Worm (Caenorhabditis elegans) whole organism, L1 larva: ENCODE data around the gene plk-1.
A peak's percentile ranks its signal among the peaks of the same experiment; 100 is the strongest.

Source experiments
- C04F5.9 ChIP-seq: sonication (generic microtip); optimal IDR thresholded peaks from 2 replicates; lab custom pipeline; 2016; ENCODE audit warnings: missing genetic modification characterization, missing compliant biosample characterization
- C16A3.4 ChIP-seq: fragments of 150-350 bp; optimal IDR thresholded peaks from 2 replicates; lab custom pipeline; 2014; ENCODE audit warnings: missing biosample characterization, missing genetic modification characterization
- F16B12.6 ChIP-seq: fragments of 150-350 bp; optimal IDR thresholded peaks from 2 replicates; lab custom pipeline; 2014; ENCODE audit warnings: missing biosample characterization, missing genetic modification characterization
- Y116A8C.19 ChIP-seq: sonication (generic microtip); optimal IDR thresholded peaks from 2 replicates; lab custom pipeline; 2016; ENCODE audit warnings: missing compliant biosample characterization, missing genetic modification characterization, borderline replicate concordance
- aha-1 ChIP-seq: fragments of 150-350 bp; optimal IDR thresholded peaks from 2 replicates; lab custom pipeline; 2014; ENCODE audit warnings: missing biosample characterization, missing genetic modification characterization
- aly-2 ChIP-seq: fragments of 150-350 bp; optimal IDR thresholded peaks from 2 replicates; lab custom pipeline; 2014; ENCODE audit warnings: missing biosample characterization, missing genetic modification characterization
- ama-1 ChIP-seq: fragments of 150-350 bp; optimal IDR thresholded peaks from 2 replicates; lab custom pipeline; 2014
- blmp-1 ChIP-seq: fragments of 150-350 bp; optimal IDR thresholded peaks from 2 replicates; lab custom pipeline; 2014; ENCODE audit warnings: missing biosample characterization, missing genetic modification characterization
- ceh-63 ChIP-seq: fragments of 200-800 bp; sonication (Bioruptor generic); optimal IDR thresholded peaks from 2 replicates; lab custom pipeline; 2018; ENCODE audit warnings: mild to moderate bottlenecking, missing genetic modification characterization, missing compliant biosample characterization
- ceh-88 ChIP-seq: fragments of 200-800 bp; sonication (Bioruptor generic); IDR thresholded peaks from 2 replicates; pipeline ENCODE4 v1.3.6; 2022; ENCODE audit warnings: missing genetic modification characterization, missing compliant biosample characterization
- dsc-1 ChIP-seq: sonication (generic microtip); optimal IDR thresholded peaks from 2 replicates; lab custom pipeline; 2016; ENCODE audit warnings: mild to moderate bottlenecking, missing genetic modification characterization, missing compliant biosample characterization
- efl-1 ChIP-seq, 4 experiments: fragments of 150-350 bp; optimal IDR thresholded peaks in 3 of 4; peaks in 1 of 4; 1 replicate in 1 of 4; 2 replicates in 3 of 4; lab custom pipeline; 2014; ENCODE audit warnings: missing biosample characterization in 2 of 4, missing genetic modification characterization in 2 of 4, missing genetic modification reagents in 2 of 4
- efl-3 ChIP-seq: fragments of 200-800 bp; sonication (Bioruptor generic); optimal IDR thresholded peaks from 2 replicates; lab custom pipeline; 2018; ENCODE audit warnings: mild to moderate bottlenecking, missing genetic modification characterization, missing compliant biosample characterization
- egl-13 ChIP-seq: sonication (generic microtip); optimal IDR thresholded peaks from 2 replicates; lab custom pipeline; 2016; ENCODE audit warnings: missing genotype, missing genetic modification reagents, missing genetic modification characterization, missing compliant biosample characterization
- elt-3 ChIP-seq, 6 experiments: fragments of 150-350 bp in 1 of 6; sonication (generic microtip); optimal IDR thresholded peaks; 2 replicates each; lab custom pipeline; 2017 to 2018; ENCODE audit warnings: missing biosample characterization in 6 of 6, missing genetic modification characterization in 6 of 6, inconsistent platforms in 1 of 6
- ets-5 ChIP-seq: fragments of 200-800 bp; sonication (Bioruptor generic); IDR thresholded peaks from 2 replicates; pipeline ENCODE4 v1.3.6; 2022; ENCODE audit warnings: missing genetic modification characterization, missing compliant biosample characterization
- fos-1 ChIP-seq: fragments of 150-350 bp; optimal IDR thresholded peaks from 2 replicates; lab custom pipeline; 2014; ENCODE audit warnings: missing biosample characterization, missing genetic modification characterization
- grh-1 ChIP-seq: fragments of 200-800 bp; sonication (Bioruptor generic); IDR thresholded peaks from 2 replicates; pipeline ENCODE4 v1.3.6; 2022; ENCODE audit warnings: missing genetic modification reagents, missing genetic modification characterization, missing compliant biosample characterization
- hlh-4 ChIP-seq: sonication (generic microtip); optimal IDR thresholded peaks from 2 replicates; lab custom pipeline; 2016; ENCODE audit warnings: mild to moderate bottlenecking, missing genetic modification characterization, missing compliant biosample characterization
- hpl-2 ChIP-seq: fragments of 150-350 bp; optimal IDR thresholded peaks from 2 replicates; lab custom pipeline; 2014; ENCODE audit warnings: missing biosample characterization, missing genetic modification reagents, missing genetic modification characterization
- isw-1 ChIP-seq: fragments of 200-800 bp; sonication (Bioruptor generic); IDR thresholded peaks from 2 replicates; pipeline ENCODE4 v1.3.6; 2022; ENCODE audit warnings: missing genetic modification characterization, missing compliant biosample characterization
- lin-13 ChIP-seq: fragments of 150-350 bp; optimal IDR thresholded peaks from 2 replicates; lab custom pipeline; 2014; ENCODE audit warnings: missing biosample characterization, missing genetic modification reagents, missing genetic modification characterization
- lin-15B ChIP-seq: fragments of 150-350 bp; sonication (generic microtip); optimal IDR thresholded peaks from 3 replicates; lab custom pipeline; 2014; ENCODE audit warnings: missing biosample characterization, missing genetic modification characterization
- lsy-2 ChIP-seq, 2 experiments: fragments of 150-350 bp; optimal IDR thresholded peaks; 2 replicates each; lab custom pipeline; 2014; ENCODE audit warnings: missing biosample characterization in 2 of 2, missing genetic modification characterization in 2 of 2
- mab-9 ChIP-seq: fragments of 200-800 bp; sonication (Bioruptor generic); IDR thresholded peaks from 2 replicates; pipeline ENCODE4 v1.3.6; 2022; ENCODE audit warnings: missing genetic modification reagents, missing genetic modification characterization, missing compliant biosample characterization
- mep-1 ChIP-seq: fragments of 150-350 bp; optimal IDR thresholded peaks from 2 replicates; lab custom pipeline; 2014; ENCODE audit warnings: missing biosample characterization, missing genetic modification characterization
- nhr-11 ChIP-seq: fragments of 150-350 bp; optimal IDR thresholded peaks from 2 replicates; lab custom pipeline; 2014; ENCODE audit warnings: missing biosample characterization, missing genetic modification characterization
- nhr-19 ChIP-seq: fragments of 200-800 bp; sonication (Bioruptor generic); conservative IDR thresholded peaks from 2 replicates; pipeline ENCODE4 v1.3.6; 2022; ENCODE audit warnings: missing genetic modification characterization, missing compliant biosample characterization
- nhr-47 ChIP-seq: sonication (generic microtip); optimal IDR thresholded peaks from 2 replicates; lab custom pipeline; 2016; ENCODE audit warnings: mild to moderate bottlenecking, missing genetic modification characterization, moderate library complexity, missing compliant biosample characterization
- nhr-76 ChIP-seq: sonication (generic microtip); optimal IDR thresholded peaks from 2 replicates; lab custom pipeline; 2017; ENCODE audit warnings: missing biosample characterization, missing genetic modification characterization
- nhr-77 ChIP-seq: fragments of 150-350 bp; optimal IDR thresholded peaks from 2 replicates; lab custom pipeline; 2014; ENCODE audit warnings: missing biosample characterization, missing genetic modification characterization
- nhr-84 ChIP-seq: sonication (generic microtip); optimal IDR thresholded peaks from 2 replicates; lab custom pipeline; 2017; ENCODE audit warnings: missing biosample characterization, missing genetic modification characterization
- pax-3 ChIP-seq: fragments of 200-800 bp; sonication (Bioruptor generic); optimal IDR thresholded peaks from 2 replicates; lab custom pipeline; 2018; ENCODE audit warnings: mild to moderate bottlenecking, missing genetic modification characterization, moderate library complexity, missing compliant biosample characterization
- rnt-1 ChIP-seq: sonication (generic microtip); optimal IDR thresholded peaks from 2 replicates; lab custom pipeline; 2016; ENCODE audit warnings: mild to moderate bottlenecking, missing genetic modification characterization, moderate library complexity, missing compliant biosample characterization
- snpc-4 ChIP-seq: fragments of 150-350 bp; optimal IDR thresholded peaks from 2 replicates; lab custom pipeline; 2014; ENCODE audit warnings: missing biosample characterization, missing genetic modification characterization
- snu-23 ChIP-seq: sonication (generic microtip); optimal IDR thresholded peaks from 2 replicates; lab custom pipeline; 2016; ENCODE audit warnings: missing genetic modification characterization, missing compliant biosample characterization
- sox-4 ChIP-seq: sonication (generic microtip); optimal IDR thresholded peaks from 2 replicates; lab custom pipeline; 2016; ENCODE audit warnings: missing genetic modification characterization, missing compliant biosample characterization
- tlp-1 ChIP-seq: fragments of 150-350 bp; optimal IDR thresholded peaks from 2 replicates; lab custom pipeline; 2014; ENCODE audit warnings: missing biosample characterization, missing genetic modification characterization
- unc-30 ChIP-seq: sonication (generic microtip); optimal IDR thresholded peaks from 2 replicates; lab custom pipeline; 2017; ENCODE audit warnings: missing biosample characterization, missing genetic modification characterization
- vab-15 ChIP-seq: sonication (generic microtip); optimal IDR thresholded peaks from 2 replicates; lab custom pipeline; 2017; ENCODE audit warnings: missing genotype, mild to moderate bottlenecking, missing genetic modification characterization, missing compliant biosample characterization
- xbp-1 ChIP-seq: sonication (generic microtip); optimal IDR thresholded peaks from 2 replicates; lab custom pipeline; 2016; ENCODE audit warnings: missing genetic modification characterization, missing compliant biosample characterization
- zag-1 ChIP-seq: fragments of 150-350 bp; optimal IDR thresholded peaks from 2 replicates; lab custom pipeline; 2014; ENCODE audit warnings: missing biosample characterization, missing genetic modification characterization
- ztf-4 ChIP-seq: fragments of 150-350 bp; optimal IDR thresholded peaks from 2 replicates; lab custom pipeline; 2014; ENCODE audit warnings: missing biosample characterization, missing genetic modification characterization

The plk-1 gene

ce11 chrIII:8065101-8065500 lies 36.0 kb upstream of the plk-1 start:
- TF ChIP-seq ama-1 (lab: Kevin White, UChicago), result no peak
- TF ChIP-seq efl-3 (GFP tag; lab: Kevin White, UChicago), result no peak
- TF ChIP-seq isw-1 (GFP tag; lab: Robert Waterston, UW), result no peak
- peak in 1 of 2 experiments; percentile 50 for TF ChIP-seq lsy-2 (tag; optimal IDR thresholded peaks at IDR 0.05; lab: Kevin White, UChicago)
- TF ChIP-seq unc-30 (tag; lab: Kevin White, UChicago), result no peak
- no peak for TF ChIP-seq hlh-4 (tag; lab: Kevin White, UChicago)
- no peak for TF ChIP-seq nhr-19 (GFP tag; lab: Robert Waterston, UW)
- no peak for TF ChIP-seq fos-1
- no peak for TF ChIP-seq sox-4
- TF ChIP-seq nhr-11 (tag; lab: Kevin White, UChicago), result no peak
- TF ChIP-seq lin-15B (tag; lab: Kevin White, UChicago), result no peak
- no peak for TF ChIP-seq tlp-1 (tag; lab: Kevin White, UChicago)
- no peak for TF ChIP-seq aha-1
- peak; percentile 17 for TF ChIP-seq snu-23
- no peak for TF ChIP-seq elt-3 (tag; optimal IDR thresholded peaks at IDR 0.05; lab: Kevin White, UChicago)
- no peak for TF ChIP-seq ceh-88 (GFP tag; lab: Robert Waterston, UW)
- TF ChIP-seq grh-1 (GFP tag; lab: Robert Waterston, UW), result no peak
- TF ChIP-seq mab-9 (GFP tag; lab: Robert Waterston, UW), result no peak
- TF ChIP-seq Y116A8C.19, result no peak
- peak; percentile 65 for TF ChIP-seq blmp-1 (tag; lab: Kevin White, UChicago)
- TF ChIP-seq F16B12.6 (tag; lab: Kevin White, UChicago), result no peak

- TF ChIP-seq nhr-76, result no peak
- no peak for TF ChIP-seq xbp-1
- no peak for TF ChIP-seq ztf-4 (tag; lab: Kevin White, UChicago)
- TF ChIP-seq snu-23, result no peak
- no peak for TF ChIP-seq tlp-1 (tag; lab: Kevin White, UChicago)
- no peak for TF ChIP-seq nhr-47
- TF ChIP-seq efl-1 (optimal IDR thresholded peaks at IDR 0.05; lab: Kevin White, UChicago), result no peak
- TF ChIP-seq efl-1 (GFP tag; optimal IDR thresholded peaks at IDR 0.05 in 1 of 2; lab: Kevin White, UChicago), result no peak
- TF ChIP-seq nhr-19 (GFP tag; lab: Robert Waterston, UW), result no peak
- TF ChIP-seq vab-15 (tag; lab: Kevin White, UChicago), result no peak
- TF ChIP-seq ama-1 (lab: Kevin White, UChicago), result no peak
- no peak for TF ChIP-seq nhr-84 (tag; lab: Kevin White, UChicago)
- no peak for TF ChIP-seq egl-13
- TF ChIP-seq ets-5 (GFP tag; lab: Robert Waterston, UW), result no peak
- no peak for TF ChIP-seq ceh-88 (GFP tag; lab: Robert Waterston, UW)
- TF ChIP-seq lsy-2 (tag; optimal IDR thresholded peaks at IDR 0.05; lab: Kevin White, UChicago), result no peak
- no peak for TF ChIP-seq elt-3 (tag; optimal IDR thresholded peaks at IDR 0.05; lab: Kevin White, UChicago)
Observed at ce11 chrIII:8066989-8067388, 34.2 kb upstream of the plk-1 start, which contains the start of gene pros-1. Gene pros-1 (plus strand): TSS chrIII:8067289.

- no peak for TF ChIP-seq zag-1 (tag; lab: Kevin White, UChicago)
- TF ChIP-seq ceh-63, result no peak
- no peak for TF ChIP-seq hpl-2 (GFP tag; lab: Kevin White, UChicago)
Observed at ce11 chrIII:8067798-8068197, 33.4 kb upstream of the plk-1 start.

- TF ChIP-seq mep-1 (tag; lab: Kevin White, UChicago) (no peak), ceh-63 (no peak), hpl-2 (GFP tag; lab: Kevin White, UChicago) (no peak), lin-13 (no peak), efl-1 (optimal IDR thresholded peaks at IDR 0.05; lab: Kevin White, UChicago) (peak in 1 of 2 experiments; percentile 15), efl-1 (GFP tag; optimal IDR thresholded peaks at IDR 0.05 in 1 of 2; lab: Kevin White, UChicago) (no peak), aha-1 (no peak), dsc-1 (tag; lab: Kevin White, UChicago) (no peak), nhr-19 (GFP tag; lab: Robert Waterston, UW) (0 out of 2 replicates have a peak, but pooled peaks have one; percentile 11), C04F5.9 (tag; lab: Kevin White, UChicago) (no peak), aly-2 (tag; lab: Kevin White, UChicago) (no peak), snpc-4 (peak; percentile 5), lsy-2 (tag; optimal IDR thresholded peaks at IDR 0.05; lab: Kevin White, UChicago) (peak in 1 of 2 experiments; percentile 12), ama-1 (lab: Kevin White, UChicago) (no peak), pax-3 (no peak), xbp-1 (no peak), nhr-77 (tag; lab: Kevin White, UChicago) (no peak), rnt-1 (tag; lab: Kevin White, UChicago) (peak; percentile 36), C16A3.4 (tag; lab: Kevin White, UChicago) (no peak)
Observed at ce11 chrIII:8069206-8069605, 31.9 kb upstream of the plk-1 start.
